Worm (Caenorhabditis elegans) whole organism, L1 larva: ENCODE measurements around the gene rpl-21.

Experiments
- ceh-88 ChIP-seq: fragments of 200-800 bp; sonication (Bioruptor generic); IDR thresholded peaks from 2 replicates; pipeline ENCODE4 v1.3.6; 2022; ENCODE audit warnings: missing genetic modification characterization, missing compliant biosample characterization
- egl-27 ChIP-seq, 2 experiments: fragments of 150-350 bp in 1 of 2; sonication (generic microtip); optimal IDR thresholded peaks; 3 replicates each; lab custom pipeline; 2017 to 2018; ENCODE audit warnings: missing biosample characterization in 2 of 2, missing genetic modification characterization in 2 of 2, missing genetic modification reagents in 2 of 2
- elt-2 ChIP-seq: sonication (generic microtip); optimal IDR thresholded peaks from 2 replicates; lab custom pipeline; 2016; ENCODE audit warnings: missing genetic modification characterization, mild to moderate bottlenecking, inconsistent platforms, missing compliant biosample characterization, missing genetic modification reagents
- fkh-10 ChIP-seq: sonication (generic microtip); optimal IDR thresholded peaks from 2 replicates; lab custom pipeline; 2017; ENCODE audit warnings: missing biosample characterization, missing genetic modification reagents, missing genetic modification characterization
- fos-1 ChIP-seq: fragments of 150-350 bp; optimal IDR thresholded peaks from 2 replicates; lab custom pipeline; 2014; ENCODE audit warnings: missing biosample characterization, missing genetic modification characterization
- lir-3 ChIP-seq: sonication (generic microtip); optimal IDR thresholded peaks from 2 replicates; lab custom pipeline; 2016; ENCODE audit warnings: mild to moderate bottlenecking, missing genetic modification characterization, moderate library complexity, missing compliant biosample characterization; ENCODE audit not compliant: poor library complexity
- mdl-1 ChIP-seq, 2 experiments: fragments of 150-350 bp; optimal IDR thresholded peaks; 2 replicates each; lab custom pipeline; 2014 to 2017; ENCODE audit warnings: missing biosample characterization in 2 of 2, missing genetic modification characterization in 2 of 2, inconsistent platforms in 1 of 2
- nhr-28 ChIP-seq: fragments of 150-350 bp; optimal IDR thresholded peaks from 2 replicates; lab custom pipeline; 2014; ENCODE audit warnings: missing biosample characterization, missing genetic modification characterization
- nhr-85 ChIP-seq: sonication (generic microtip); peaks from one replicate; lab custom pipeline; 2016; ENCODE audit warnings: missing genetic modification characterization, inconsistent platforms, missing compliant biosample characterization
- skn-1 ChIP-seq: fragments of 150-350 bp; optimal IDR thresholded peaks from 2 replicates; lab custom pipeline; 2014; ENCODE audit warnings: missing biosample characterization, missing genetic modification characterization

ce11 chrIII:8161238-8161637, 31.2 kb upstream of the rpl-21 start, which contains the start of gene inpp-5K:
- TF ChIP-seq mdl-1 (tag; optimal IDR thresholded peaks at IDR 0.05; lab: Kevin White, UChicago) (no peak), ceh-88 (GFP tag; lab: Robert Waterston, UW) (no peak), skn-1 (tag; lab: Kevin White, UChicago) (no peak), fkh-10 (GFP tag; lab: Kevin White, UChicago) (no peak), fos-1 (tag; lab: Kevin White, UChicago) (no peak), nhr-85 (tag; lab: Kevin White, UChicago) (no peak), elt-2 (no peak), egl-27 (tag; optimal IDR thresholded peaks at IDR 0.05; lab: Kevin White, UChicago) (no peak), lir-3 (tag; lab: Kevin White, UChicago) (no peak), nhr-28 (tag; lab: Kevin White, UChicago) (no peak)
